Worm (Caenorhabditis elegans): Measurements from ENCODE around the gene fipr-4.

DNA sequence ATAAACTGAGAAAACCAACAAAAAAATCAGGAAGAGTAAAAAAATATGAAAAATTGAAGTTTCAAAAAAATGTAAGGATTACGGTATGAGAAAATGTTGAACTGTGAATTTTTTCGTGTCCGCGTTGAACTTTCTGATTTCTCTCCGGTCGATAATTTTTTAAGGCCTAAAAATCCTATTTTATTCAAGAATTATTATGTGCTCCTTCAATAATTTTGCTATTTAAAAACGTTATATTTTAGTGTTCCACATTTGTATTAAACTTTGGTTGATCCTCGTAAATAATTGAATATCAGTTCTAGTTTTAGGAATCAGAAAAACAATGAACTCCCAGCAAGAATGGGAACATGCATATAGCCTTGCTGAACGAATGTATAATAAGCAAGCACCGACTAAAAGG, 15.6 kb downstream of the fipr-4 start, which contains the start of gene hpo-40:
- no peak for TF ChIP-seq npax-4 (tag; optimal IDR thresholded peaks at IDR 0.05)
- TF ChIP-seq F13H6.1 (tag; optimal IDR thresholded peaks at IDR 0.05) = no peak
- no peak for TF ChIP-seq ahr-1 (tag; optimal IDR thresholded peaks at IDR 0.05)
- no peak for TF ChIP-seq nhr-232 (tag; optimal IDR thresholded peaks at IDR 0.05)
- TF ChIP-seq dmd-4 (tag; optimal IDR thresholded peaks at IDR 0.05; ENCODE audit: borderline replicate concordance) = no peak
